Fruit fly (Drosophila melanogaster) whole organism, embryonic: ENCODE data around the gene CG5758.

Experiments
- C15 ChIP-seq: fragments of 200-800 bp; sonication (Bioruptor generic); IDR thresholded peaks from 3 replicates; pipeline ENCODE4 v1.3.6; 2022; ENCODE audit warnings: missing biosample characterization, missing genetic modification characterization
- CG11560 ChIP-seq: fragments of 200-800 bp; sonication (Bioruptor generic); IDR thresholded peaks from 3 replicates; pipeline ENCODE4 v1.3.6; 2022; ENCODE audit warnings: missing biosample characterization, missing genetic modification characterization
- CG11723 ChIP-seq: fragments of 200-800 bp; sonication (Bioruptor generic); optimal IDR thresholded peaks from 2 replicates; lab custom pipeline; 2017; ENCODE audit warnings: missing biosample characterization, mild to moderate bottlenecking, missing genetic modification characterization
- CG14441 ChIP-seq: fragments of 200-800 bp; sonication (Bioruptor generic); IDR thresholded peaks from 2 replicates; pipeline ENCODE4 v1.3.6; 2022; ENCODE audit warnings: missing biosample characterization, missing genetic modification characterization
- CG14710 ChIP-seq: fragments of 200-800 bp; sonication (Bioruptor generic); optimal IDR thresholded peaks from 3 replicates; lab custom pipeline; 2019; ENCODE audit warnings: missing biosample characterization, mild to moderate bottlenecking, missing genetic modification characterization, moderate library complexity
- CG15269 ChIP-seq: fragments of 200-800 bp; sonication (Bioruptor generic); optimal IDR thresholded peaks from 2 replicates; lab custom pipeline; 2018; ENCODE audit warnings: missing biosample characterization, mild to moderate bottlenecking, missing genetic modification characterization, moderate library complexity
- CG15514 ChIP-seq: fragments of 200-800 bp; sonication (Bioruptor generic); optimal IDR thresholded peaks from 3 replicates; lab custom pipeline; 2017; ENCODE audit warnings: missing biosample characterization, missing genetic modification characterization, mild to moderate bottlenecking, moderate library complexity, missing genetic modification reagents
- CG1603 ChIP-seq: fragments of 200-800 bp; sonication (Bioruptor generic); optimal IDR thresholded peaks from 2 replicates; lab custom pipeline; 2019; ENCODE audit warnings: missing biosample characterization, mild to moderate bottlenecking, missing genetic modification characterization, moderate library complexity
- CG17568 ChIP-seq: fragments of 200-800 bp; sonication (Bioruptor generic); optimal IDR thresholded peaks from 2 replicates; lab custom pipeline; 2018; ENCODE audit warnings: missing biosample characterization, mild to moderate bottlenecking, missing genetic modification characterization, moderate library complexity
- CG17612 ChIP-seq: fragments of 200-800 bp; sonication (Bioruptor generic); IDR thresholded peaks from 2 replicates; pipeline ENCODE4 v1.3.6; 2022; ENCODE audit warnings: missing biosample characterization, missing genetic modification characterization
- CG18011 ChIP-seq: fragments of 200-800 bp; sonication (Bioruptor generic); optimal IDR thresholded peaks from 2 replicates; lab custom pipeline; 2017; ENCODE audit warnings: missing biosample characterization, missing genetic modification characterization, mild to moderate bottlenecking, moderate library complexity, missing genotype
- CG18599 ChIP-seq: fragments of 200-800 bp; sonication (Bioruptor generic); optimal IDR thresholded peaks from 3 replicates; lab custom pipeline; 2017; ENCODE audit warnings: missing biosample characterization, missing genetic modification characterization, mild to moderate bottlenecking, moderate library complexity, missing genetic modification reagents
- CG2202 ChIP-seq: fragments of 200-800 bp; sonication (Bioruptor generic); optimal IDR thresholded peaks from 2 replicates; lab custom pipeline; 2018; ENCODE audit warnings: missing biosample characterization, mild to moderate bottlenecking, missing genetic modification characterization
- CG3847 ChIP-seq: fragments of 200-800 bp; sonication (Bioruptor generic); IDR thresholded peaks from 2 replicates; pipeline ENCODE4 v1.3.6; 2022; ENCODE audit warnings: missing biosample characterization, missing genetic modification characterization
- CG8281 ChIP-seq: fragments of 200-800 bp; sonication (Bioruptor generic); optimal IDR thresholded peaks from 2 replicates; lab custom pipeline; 2018; ENCODE audit warnings: missing biosample characterization, mild to moderate bottlenecking, missing genetic modification characterization, moderate library complexity
- CG9727 ChIP-seq: fragments of 200-800 bp; sonication (Bioruptor generic); optimal IDR thresholded peaks from 3 replicates; lab custom pipeline; 2017; ENCODE audit warnings: missing biosample characterization, mild to moderate bottlenecking, missing genetic modification characterization
- Camta ChIP-seq: fragments of 200-800 bp; sonication (Bioruptor generic); optimal IDR thresholded peaks from 2 replicates; lab custom pipeline; 2016; ENCODE audit warnings: missing biosample characterization, missing genetic modification characterization
- CrebB ChIP-seq: fragments of 200-800 bp; sonication (Bioruptor generic); optimal IDR thresholded peaks from 3 replicates; lab custom pipeline; 2018; ENCODE audit warnings: missing biosample characterization, mild to moderate bottlenecking, missing genetic modification characterization
- Dad ChIP-seq: fragments of 200-800 bp; sonication (Bioruptor generic); optimal IDR thresholded peaks from 3 replicates; lab custom pipeline; 2016; ENCODE audit warnings: missing biosample characterization, missing genetic modification characterization
- Dip2 ChIP-seq: fragments of 200-800 bp; sonication (Bioruptor generic); IDR thresholded peaks from 2 replicates; pipeline ENCODE4 v1.3.6; 2022; ENCODE audit warnings: missing biosample characterization, missing genetic modification characterization
- Fer3 ChIP-seq: fragments of 200-800 bp; sonication (Bioruptor generic); optimal IDR thresholded peaks from 2 replicates; lab custom pipeline; 2018; ENCODE audit warnings: missing biosample characterization, mild to moderate bottlenecking, missing genetic modification characterization, moderate library complexity
- GATAe ChIP-seq: fragments of 200-800 bp; sonication (Bioruptor generic); conservative IDR thresholded peaks from 2 replicates; pipeline ENCODE4 v1.3.6; 2022; ENCODE audit warnings: missing biosample characterization, missing genetic modification characterization
- Hsf ChIP-seq: fragments of 200-800 bp; sonication (Bioruptor generic); optimal IDR thresholded peaks from 3 replicates; lab custom pipeline; 2016; ENCODE audit warnings: missing biosample characterization, missing genetic modification characterization
- MBD-R2 ChIP-seq: fragments of 200-800 bp; sonication (Bioruptor generic); IDR thresholded peaks from 2 replicates; pipeline ENCODE4 v1.3.6; 2022; ENCODE audit warnings: missing biosample characterization, missing genetic modification characterization
- MTF-1 ChIP-seq: fragments of 200-800 bp; sonication (Bioruptor generic); optimal IDR thresholded peaks from 2 replicates; lab custom pipeline; 2018; ENCODE audit warnings: missing biosample characterization, mild to moderate bottlenecking, missing genetic modification characterization, borderline replicate concordance
- Med ChIP-seq: fragments of 200-800 bp; sonication (Bioruptor generic); peaks from one replicate; lab custom pipeline; 2016; ENCODE audit warnings: missing biosample characterization, missing genetic modification characterization, mild to moderate bottlenecking, inconsistent platforms, moderate library complexity
- Mes4 ChIP-seq: fragments of 200-800 bp; sonication (Bioruptor generic); optimal IDR thresholded peaks from 2 replicates; lab custom pipeline; 2016; ENCODE audit warnings: missing biosample characterization, missing genetic modification characterization
- Myb ChIP-seq: fragments of 200-800 bp; sonication (Bioruptor generic); optimal IDR thresholded peaks from 2 replicates; lab custom pipeline; 2016; ENCODE audit warnings: missing biosample characterization, missing genetic modification characterization
- Neu2 ChIP-seq: fragments of 200-800 bp; sonication (Bioruptor generic); optimal IDR thresholded peaks from 3 replicates; lab custom pipeline; 2016; ENCODE audit warnings: missing biosample characterization, missing genetic modification characterization, borderline replicate concordance
- Rfx ChIP-seq: fragments of 200-800 bp; sonication (Bioruptor generic); IDR thresholded peaks from 2 replicates; pipeline ENCODE4 v1.3.6; 2022; ENCODE audit warnings: missing biosample characterization, missing genetic modification characterization
- Sin3A ChIP-seq: fragments of >200 bp; optimal IDR thresholded peaks from 2 replicates; lab custom pipeline; 2018
- Sox102F ChIP-seq: fragments of 200-800 bp; sonication (Bioruptor generic); optimal IDR thresholded peaks from 2 replicates; lab custom pipeline; 2018; ENCODE audit warnings: missing biosample characterization, mild to moderate bottlenecking, missing genetic modification characterization, moderate library complexity
- Usf ChIP-seq: fragments of 200-800 bp; sonication (Bioruptor generic); optimal IDR thresholded peaks from 2 replicates; lab custom pipeline; 2017; ENCODE audit warnings: missing genotype, missing biosample characterization, missing genetic modification characterization
- ash1 ChIP-seq: fragments of 200-800 bp; sonication (Bioruptor generic); optimal IDR thresholded peaks from 2 replicates; lab custom pipeline; 2018; ENCODE audit warnings: missing biosample characterization, mild to moderate bottlenecking, missing genetic modification characterization
- az2 ChIP-seq: fragments of 200-800 bp; sonication (Bioruptor generic); optimal IDR thresholded peaks from 3 replicates; lab custom pipeline; 2016; ENCODE audit warnings: missing biosample characterization, missing genetic modification characterization
- bowl ChIP-seq: fragments of 200-800 bp; sonication (Bioruptor generic); IDR thresholded peaks from 2 replicates; pipeline ENCODE4 v1.3.6; 2022; ENCODE audit warnings: missing biosample characterization, missing genetic modification characterization
- exex ChIP-seq: fragments of 200-800 bp; sonication (Bioruptor generic); optimal IDR thresholded peaks from 4 replicates; lab custom pipeline; 2018; ENCODE audit warnings: missing biosample characterization, mild to moderate bottlenecking, missing genetic modification characterization, moderate library complexity
- grau ChIP-seq: fragments of 200-800 bp; optimal IDR thresholded peaks from 3 replicates; lab custom pipeline; 2019; ENCODE audit warnings: missing biosample characterization, mild to moderate bottlenecking, missing genetic modification characterization, moderate library complexity
- h ChIP-seq: fragments of >200 bp; optimal IDR thresholded peaks from 2 replicates; lab custom pipeline; 2017
- ham ChIP-seq: fragments of 200-800 bp; sonication (Bioruptor generic); IDR thresholded peaks from 2 replicates; pipeline ENCODE4 v1.3.6; 2022; ENCODE audit warnings: missing biosample characterization, missing genetic modification characterization
- klu ChIP-seq: fragments of 200-800 bp; sonication (Bioruptor generic); IDR thresholded peaks from 2 replicates; pipeline ENCODE4 v1.3.6; 2022; ENCODE audit warnings: missing biosample characterization, missing genetic modification characterization
- lbe ChIP-seq: fragments of 200-800 bp; sonication (Bioruptor generic); optimal IDR thresholded peaks from 2 replicates; lab custom pipeline; 2016; ENCODE audit warnings: missing biosample characterization, mild to moderate bottlenecking, missing genetic modification characterization
- lilli ChIP-seq: fragments of 200-800 bp; sonication (Bioruptor generic); optimal IDR thresholded peaks from 3 replicates; lab custom pipeline; 2016; ENCODE audit warnings: missing biosample characterization, missing genetic modification characterization
- lmd ChIP-seq: fragments of 200-800 bp; sonication (Bioruptor generic); IDR thresholded peaks from 2 replicates; pipeline ENCODE4 v1.3.6; 2022; ENCODE audit warnings: missing biosample characterization, missing genetic modification characterization
- oc ChIP-seq: fragments of 200-800 bp; sonication (Bioruptor generic); optimal IDR thresholded peaks from 2 replicates; lab custom pipeline; 2018; ENCODE audit warnings: missing biosample characterization, mild to moderate bottlenecking, missing genetic modification characterization, moderate library complexity
- otp ChIP-seq: fragments of 200-800 bp; sonication (Bioruptor generic); IDR thresholded peaks from 3 replicates; pipeline ENCODE4, ENCODE4 v1.3.6; 2022; ENCODE audit warnings: missing biosample characterization, missing genetic modification characterization
- ro ChIP-seq: fragments of 200-800 bp; sonication (Bioruptor generic); IDR thresholded peaks from 2 replicates; pipeline ENCODE4 v1.3.6; 2022; ENCODE audit warnings: missing biosample characterization, missing genetic modification characterization
- seq ChIP-seq: fragments of 200-800 bp; sonication (Bioruptor generic); IDR thresholded peaks from 2 replicates; pipeline ENCODE4 v1.3.6; 2022; ENCODE audit warnings: missing biosample characterization, missing genetic modification characterization
- slbo ChIP-seq: fragments of 200-800 bp; sonication (Bioruptor generic); IDR thresholded peaks from 2 replicates; pipeline ENCODE4 v1.3.6; 2022; ENCODE audit warnings: missing biosample characterization, missing genetic modification characterization
- slou ChIP-seq: fragments of 200-800 bp; sonication (Bioruptor generic); optimal IDR thresholded peaks from 3 replicates; lab custom pipeline; 2016; ENCODE audit warnings: missing biosample characterization, missing genetic modification characterization
- vvl ChIP-seq: fragments of 200-800 bp; sonication (Bioruptor generic); IDR thresholded peaks from 2 replicates; pipeline ENCODE4 v1.3.6; 2022; ENCODE audit warnings: missing biosample characterization, missing genetic modification characterization
- wek ChIP-seq: fragments of 200-800 bp; sonication (Bioruptor generic); optimal IDR thresholded peaks from 3 replicates; lab custom pipeline; 2018; ENCODE audit warnings: missing biosample characterization, mild to moderate bottlenecking, missing genetic modification characterization, moderate library complexity
- zfh2 ChIP-seq: fragments of 200-800 bp; sonication (Bioruptor generic); optimal IDR thresholded peaks from 2 replicates; lab custom pipeline; 2016; ENCODE audit warnings: missing biosample characterization, missing genetic modification characterization

Gene CG5758

dm6 chr2L:18119643-18120042, at the start of gene CG5758:
Gene CG5758 (plus strand): TSS chr2L:18119995.
- TF ChIP-seq CG17568 (no peak), Hsf (peak; percentile 32), otp (GFP tag; lab: Robert Waterston, UW) (no peak), lilli (GFP tag; lab: Kevin White, UChicago) (peak; percentile 44), CG14441 (GFP tag; lab: Robert Waterston, UW) (no peak), wek (GFP tag; lab: Kevin White, UChicago) (no peak), exex (tag; lab: Kevin White, UChicago) (peak; percentile 21), bowl (GFP tag; lab: Robert Waterston, UW) (no peak), CG11723 (GFP tag; lab: Kevin White, UChicago) (no peak), GATAe (GFP tag; lab: Robert Waterston, UW) (no peak), Rfx (GFP tag; lab: Robert Waterston, UW) (peak; percentile 28; the same call in 1 of the 2 replicates), MBD-R2 (GFP tag; lab: Robert Waterston, UW) (no peak), zfh2 (GFP tag; lab: Kevin White, UChicago) (no peak), oc (tag; lab: Kevin White, UChicago) (no peak), grau (tag; lab: Kevin White, UChicago) (peak; percentile 26), MTF-1 (GFP tag; lab: Kevin White, UChicago) (no peak), Usf (GFP tag; lab: Kevin White, UChicago) (no peak), CG18011 (GFP tag; lab: Kevin White, UChicago) (no peak), seq (GFP tag; lab: Robert Waterston, UW) (no peak), CG14710 (tag; lab: Kevin White, UChicago) (no peak), Camta (no peak), Dip2 (GFP tag; lab: Robert Waterston, UW) (no peak), CG11560 (no peak), CG1603 (tag; lab: Kevin White, UChicago) (no peak), CG9727 (no peak), Fer3 (tag; lab: Kevin White, UChicago) (peak; percentile 12), Neu2 (no peak), C15 (GFP tag; lab: Robert Waterston, UW) (no peak), ro (no peak), lbe (GFP tag; lab: Kevin White, UChicago) (peak; percentile 0), Mes4 (GFP tag; lab: Kevin White, UChicago) (no peak), CG17612 (GFP tag; lab: Robert Waterston, UW) (no peak), klu (no peak), CrebB (no peak), Sin3A (lab: Kevin White, UChicago) (no peak), CG8281 (tag; lab: Kevin White, UChicago) (no peak), CG3847 (GFP tag; lab: Robert Waterston, UW) (no peak), Myb (peak; percentile 25), Dad (GFP tag; lab: Kevin White, UChicago) (no peak), Med (GFP tag; lab: Kevin White, UChicago) (peak; percentile 91), h (no peak), CG18599 (GFP tag; lab: Kevin White, UChicago) (peak; percentile 58), vvl (GFP tag; lab: Robert Waterston, UW) (no peak), CG2202 (no peak), slbo (GFP tag; lab: Robert Waterston, UW) (peak; percentile 40), CG15269 (tag; lab: Kevin White, UChicago) (peak; percentile 44), ham (GFP tag; lab: Robert Waterston, UW) (no peak), Sox102F (peak; percentile 29), ash1 (GFP tag; lab: Kevin White, UChicago) (no peak), az2 (GFP tag; lab: Kevin White, UChicago) (no peak), CG15514 (GFP tag; lab: Kevin White, UChicago) (peak; percentile 51), lmd (GFP tag; lab: Robert Waterston, UW) (no peak; the same call in 1 of the 2 replicates), slou (GFP tag; lab: Kevin White, UChicago) (no peak)
